Worm (Caenorhabditis elegans) whole organism, young adult: ENCODE data around the gene F59D6.1.

Experiments used
- B0336.3 ChIP-seq: fragments of 200-800 bp; sonication (Bioruptor generic); IDR thresholded peaks from 2 replicates; pipeline ENCODE4 v1.3.6; 2022; ENCODE audit warnings: missing genetic modification characterization, missing compliant biosample characterization
- D2030.7 ChIP-seq: fragments of 200-800 bp; sonication (Bioruptor generic); IDR thresholded peaks from 2 replicates; pipeline ENCODE4 v1.3.6; 2022; ENCODE audit warnings: missing genetic modification reagents, missing genetic modification characterization, missing compliant biosample characterization
- F57C9.4 ChIP-seq: sonication (generic microtip); optimal IDR thresholded peaks from 2 replicates; lab custom pipeline; 2017; ENCODE audit warnings: mild to moderate bottlenecking, missing genetic modification characterization, missing compliant biosample characterization
- K12H6.12 ChIP-seq: fragments of 200-800 bp; sonication (Bioruptor generic); optimal IDR thresholded peaks from 2 replicates; lab custom pipeline; 2018; ENCODE audit warnings: mild to moderate bottlenecking, missing genetic modification characterization, missing compliant biosample characterization
- T26A5.8 ChIP-seq: sonication (generic microtip); optimal IDR thresholded peaks from 2 replicates; lab custom pipeline; 2016; ENCODE audit warnings: missing genetic modification characterization, missing compliant biosample characterization
- Y53G8AR.9 ChIP-seq: fragments of 200-800 bp; sonication (Bioruptor generic); conservative IDR thresholded peaks from 2 replicates; pipeline ENCODE4 v1.3.6; 2022; ENCODE audit warnings: missing genetic modification reagents, missing genetic modification characterization, missing compliant biosample characterization
- Y67H2A.10 ChIP-seq: fragments of 200-800 bp; sonication (Bioruptor generic); conservative IDR thresholded peaks from 2 replicates; pipeline ENCODE4 v1.3.6; 2022; ENCODE audit warnings: missing genetic modification reagents, missing genetic modification characterization, missing compliant biosample characterization
- Y79H2A.3 ChIP-seq: fragments of 200-800 bp; sonication (Bioruptor generic); conservative IDR thresholded peaks from 2 replicates; pipeline ENCODE4 v1.3.6; 2022; ENCODE audit warnings: missing genetic modification reagents, missing genetic modification characterization, missing compliant biosample characterization
- Y95B8A.8 ChIP-seq: fragments of 200-800 bp; sonication (Bioruptor generic); IDR thresholded peaks from 2 replicates; pipeline ENCODE4 v1.3.6; 2022; ENCODE audit warnings: missing genetic modification reagents, missing genetic modification characterization, missing compliant biosample characterization
- aptf-2 ChIP-seq: fragments of 200-800 bp; sonication (Bioruptor generic); conservative IDR thresholded peaks from 2 replicates; pipeline ENCODE4 v1.3.6; 2022; ENCODE audit warnings: missing genetic modification reagents, missing genetic modification characterization, missing compliant biosample characterization
- atf-7 ChIP-seq: sonication (generic microtip); optimal IDR thresholded peaks from 2 replicates; lab custom pipeline; 2017; ENCODE audit warnings: mild to moderate bottlenecking, missing genetic modification characterization, missing compliant biosample characterization
- bed-1 ChIP-seq: fragments of 200-800 bp; sonication (Bioruptor generic); IDR thresholded peaks from 2 replicates; pipeline ENCODE4 v1.3.6; 2022; ENCODE audit warnings: missing genetic modification reagents, missing genetic modification characterization, missing compliant biosample characterization
- ceh-100 ChIP-seq: fragments of 200-800 bp; sonication (Bioruptor generic); IDR thresholded peaks from 2 replicates; pipeline ENCODE4 v1.3.6; 2022; ENCODE audit warnings: missing genetic modification reagents, missing genetic modification characterization, missing compliant biosample characterization
- ceh-40 ChIP-seq: fragments of 200-800 bp; sonication (Bioruptor generic); IDR thresholded peaks from 2 replicates; pipeline ENCODE4 v1.3.6; 2022; ENCODE audit warnings: missing genetic modification characterization, missing compliant biosample characterization
- ceh-58 ChIP-seq: fragments of 200-800 bp; sonication (Bioruptor generic); IDR thresholded peaks from 2 replicates; pipeline ENCODE4 v1.3.6; 2022; ENCODE audit warnings: missing genetic modification characterization, missing compliant biosample characterization
- ceh-79 ChIP-seq: sonication (generic microtip); optimal IDR thresholded peaks from 2 replicates; lab custom pipeline; 2017; ENCODE audit warnings: mild to moderate bottlenecking, missing genetic modification characterization, missing compliant biosample characterization
- efl-1 ChIP-seq: fragments of 150-350 bp; optimal IDR thresholded peaks from 2 replicates; lab custom pipeline; 2014; ENCODE audit warnings: missing biosample characterization, missing genetic modification reagents, missing genetic modification characterization
- hlh-26 ChIP-seq: fragments of 200-800 bp; sonication (Bioruptor generic); conservative IDR thresholded peaks from 2 replicates; pipeline ENCODE4 v1.3.6; 2022; ENCODE audit warnings: missing genetic modification reagents, missing genetic modification characterization, missing compliant biosample characterization
- hmg-1.2 ChIP-seq: fragments of 200-800 bp; sonication (Bioruptor generic); IDR thresholded peaks from 2 replicates; pipeline ENCODE4 v1.3.6; 2022; ENCODE audit warnings: missing genetic modification reagents, missing genetic modification characterization, missing compliant biosample characterization
- hsf-1 ChIP-seq: fragments of 200-800 bp; sonication (Bioruptor generic); IDR thresholded peaks from 2 replicates; pipeline ENCODE4 v1.3.6; 2022; ENCODE audit warnings: missing genetic modification reagents, missing genetic modification characterization, missing compliant biosample characterization
- lag-1 ChIP-seq: fragments of 200-800 bp; sonication (Bioruptor generic); IDR thresholded peaks from 2 replicates; pipeline ENCODE4 v1.3.6; 2022; ENCODE audit warnings: missing genetic modification reagents, missing genetic modification characterization, missing compliant biosample characterization
- lin-26 ChIP-seq: fragments of 200-800 bp; sonication (Bioruptor generic); IDR thresholded peaks from 2 replicates; pipeline ENCODE4 v1.3.6; 2022; ENCODE audit warnings: missing genetic modification reagents, missing genetic modification characterization, missing compliant biosample characterization
- lir-1 ChIP-seq: fragments of 200-800 bp; sonication (Bioruptor generic); conservative IDR thresholded peaks from 2 replicates; pipeline ENCODE4 v1.3.6; 2022; ENCODE audit warnings: missing genetic modification reagents, missing genetic modification characterization, missing compliant biosample characterization
- lsl-1 ChIP-seq: fragments of 200-800 bp; sonication (Bioruptor generic); optimal IDR thresholded peaks from 2 replicates; lab custom pipeline; 2018; ENCODE audit warnings: mild to moderate bottlenecking, missing genetic modification characterization, moderate library complexity, missing compliant biosample characterization
- madf-8 ChIP-seq: fragments of 200-800 bp; sonication (Bioruptor generic); conservative IDR thresholded peaks from 2 replicates; pipeline ENCODE4 v1.3.6; 2022; ENCODE audit warnings: missing genetic modification reagents, missing genetic modification characterization, missing compliant biosample characterization
- mel-28 ChIP-seq: sonication (generic microtip); optimal IDR thresholded peaks from 2 replicates; lab custom pipeline; 2016; ENCODE audit warnings: borderline replicate concordance, mild to moderate bottlenecking, missing genetic modification characterization, missing compliant biosample characterization
- mxl-1 ChIP-seq: sonication (generic microtip); optimal IDR thresholded peaks from 2 replicates; lab custom pipeline; 2016; ENCODE audit warnings: missing genetic modification characterization, missing compliant biosample characterization
- nfyb-1 ChIP-seq: fragments of 200-800 bp; sonication (Bioruptor generic); IDR thresholded peaks from 2 replicates; pipeline ENCODE4 v1.3.6; 2022; ENCODE audit warnings: missing genetic modification reagents, missing genetic modification characterization, missing compliant biosample characterization
- nhr-90 ChIP-seq: sonication (generic microtip); optimal IDR thresholded peaks from 2 replicates; lab custom pipeline; 2016; ENCODE audit warnings: missing genotype, mild to moderate bottlenecking, missing genetic modification characterization, missing compliant biosample characterization
- rpc-1 ChIP-seq, 2 experiments: fragments of 150-350 bp in 1 of 2; sonication (generic microtip) in 1 of 2; optimal IDR thresholded peaks; 2 replicates each; lab custom pipeline; 2014 to 2018; ENCODE audit warnings: missing biosample characterization in 1 of 2, missing genetic modification characterization in 1 of 2, missing genetic modification reagents in 1 of 2, missing genotype in 1 of 2
- sptf-2 ChIP-seq: fragments of 200-800 bp; sonication (Bioruptor generic); optimal IDR thresholded peaks from 2 replicates; lab custom pipeline; 2018; ENCODE audit warnings: mild to moderate bottlenecking, missing genetic modification characterization, missing compliant biosample characterization
- ztf-22 ChIP-seq: fragments of 200-800 bp; sonication (Bioruptor generic); optimal IDR thresholded peaks from 2 replicates; lab custom pipeline; 2018; ENCODE audit warnings: mild to moderate bottlenecking, missing genetic modification characterization, moderate library complexity, missing compliant biosample characterization
- ztf-25 ChIP-seq: fragments of 200-800 bp; sonication (Bioruptor generic); IDR thresholded peaks from 2 replicates; pipeline ENCODE4 v1.3.6; 2022; ENCODE audit warnings: missing genetic modification reagents, missing genetic modification characterization, missing compliant biosample characterization
- ztf-26 ChIP-seq: sonication (generic microtip); optimal IDR thresholded peaks from 2 replicates; lab custom pipeline; 2017; ENCODE audit warnings: missing genetic modification characterization, missing compliant biosample characterization

The F59D6.1 gene

ce11 chrV:3069101-3069500, 24.2 kb downstream of the F59D6.1 start, which contains the start of gene str-40:
TSS of gene str-40 (minus strand) at chrV:3069201.
- no peak for TF ChIP-seq Y67H2A.10
- TF ChIP-seq T26A5.8 (tag; lab: Kevin White, UChicago) = no peak
- no peak for TF ChIP-seq nhr-90
- no peak for TF ChIP-seq mel-28 (tag; lab: Kevin White, UChicago)
- TF ChIP-seq D2030.7 (GFP tag; lab: Robert Waterston, UW) = no peak
- TF ChIP-seq K12H6.12 = no peak
- TF ChIP-seq lsl-1 = no peak
- TF ChIP-seq ztf-25 (GFP tag; lab: Robert Waterston, UW) = no peak
- no peak for TF ChIP-seq ztf-22 (GFP tag; lab: Kevin White, UChicago)
- no peak for TF ChIP-seq bed-1
- TF ChIP-seq madf-8 (GFP tag; lab: Robert Waterston, UW) = no peak
- TF ChIP-seq lin-26 (GFP tag; lab: Robert Waterston, UW) = no peak
- no peak for TF ChIP-seq atf-7 (tag; lab: Kevin White, UChicago)
- no peak for TF ChIP-seq lag-1 (GFP tag; lab: Robert Waterston, UW)
- no peak for TF ChIP-seq hsf-1
- TF ChIP-seq sptf-2 (GFP tag; lab: Kevin White, UChicago) = no peak

- no peak for TF ChIP-seq aptf-2
- TF ChIP-seq ceh-40 = no peak
- TF ChIP-seq efl-1 (GFP tag; lab: Kevin White, UChicago) = no peak
- TF ChIP-seq ceh-79 = no peak
- TF ChIP-seq B0336.3 (GFP tag; lab: Robert Waterston, UW) = no peak
- TF ChIP-seq Y53G8AR.9 (GFP tag; lab: Robert Waterston, UW) = no peak
- TF ChIP-seq hlh-26 (GFP tag; lab: Robert Waterston, UW) = no peak
- TF ChIP-seq nfyb-1 (GFP tag; lab: Robert Waterston, UW) = no peak
- TF ChIP-seq F57C9.4 = no peak
- no peak for TF ChIP-seq lag-1 (GFP tag; lab: Robert Waterston, UW)
Observed at ce11 chrV:3071548-3071947, 26.6 kb downstream of the F59D6.1 start, which contains the start of gene C50H11.13. TSS of gene C50H11.13 (minus strand) at chrV:3071648.

ce11 chrV:3080792-3081191, 35.9 kb downstream of the F59D6.1 start, which contains the start of gene srt-5:
TSS of gene srt-5 (minus strand) at chrV:3080892.
- TF ChIP-seq rpc-1 (optimal IDR thresholded peaks at IDR 0.05; lab: Kevin White, UChicago) (no peak), rpc-1 (tag; optimal IDR thresholded peaks at IDR 0.05; lab: Kevin White, UChicago) (no peak), aptf-2 (no peak), lir-1 (GFP tag; lab: Robert Waterston, UW) (no peak), ceh-58 (no peak)
- TF ChIP-seq, all 124 proteins: peak for 0

ce11 chrV:3081471-3081870, 36.5 kb downstream of the F59D6.1 start, which contains the start of gene srt-7:
TSS of gene srt-7 (plus strand) at chrV:3081771.
- TF ChIP-seq madf-8 (GFP tag; lab: Robert Waterston, UW) (no peak), ceh-100 (GFP tag; lab: Robert Waterston, UW) (no peak), F57C9.4 (no peak), Y79H2A.3 (no peak), mxl-1 (tag; lab: Kevin White, UChicago) (no peak), lir-1 (GFP tag; lab: Robert Waterston, UW) (no peak), hmg-1.2 (GFP tag; lab: Robert Waterston, UW) (no peak), Y95B8A.8 (GFP tag; lab: Robert Waterston, UW) (no peak), ztf-26 (no peak)
